Worm (Caenorhabditis elegans) whole organism, L2 larva: ENCODE data around the gene C11H1.7.
A peak's percentile ranks its signal among the peaks of the same experiment; 100 is the strongest.

Experiments
- C34F6.9 ChIP-seq: fragments of 150-350 bp; optimal IDR thresholded peaks from 2 replicates; lab custom pipeline; 2014; ENCODE audit warnings: missing biosample characterization, missing genetic modification characterization
- F13H6.1 ChIP-seq: sonication (generic microtip); optimal IDR thresholded peaks from 2 replicates; lab custom pipeline; 2016; ENCODE audit warnings: missing genetic modification characterization, missing compliant biosample characterization
- ZK546.5 ChIP-seq: sonication (generic microtip); optimal IDR thresholded peaks from 2 replicates; lab custom pipeline; 2017; ENCODE audit warnings: missing biosample characterization, missing genetic modification characterization
- ama-1 ChIP-seq: fragments of 150-350 bp; optimal IDR thresholded peaks from 2 replicates; lab custom pipeline; 2018; ENCODE audit warnings: inconsistent platforms
- ceh-16 ChIP-seq: fragments of 150-350 bp; optimal IDR thresholded peaks from 2 replicates; lab custom pipeline; 2014; ENCODE audit warnings: missing biosample characterization, missing genetic modification characterization
- ceh-82 ChIP-seq: fragments of 150-350 bp; optimal IDR thresholded peaks from 2 replicates; lab custom pipeline; 2014; ENCODE audit warnings: missing biosample characterization, missing genetic modification characterization
- crh-2 ChIP-seq: sonication (generic microtip); optimal IDR thresholded peaks from 2 replicates; lab custom pipeline; 2017; ENCODE audit warnings: missing biosample characterization, missing genetic modification characterization
- dmd-4 ChIP-seq: sonication (generic microtip); optimal IDR thresholded peaks from 2 replicates; lab custom pipeline; 2017; ENCODE audit warnings: missing biosample characterization, missing genetic modification characterization
- egl-27 ChIP-seq: sonication (generic microtip); optimal IDR thresholded peaks from 3 replicates; lab custom pipeline; 2017; ENCODE audit warnings: missing biosample characterization, missing genetic modification reagents, missing genetic modification characterization
- elt-1 ChIP-seq: fragments of 150-350 bp; optimal IDR thresholded peaks from 2 replicates; lab custom pipeline; 2014; ENCODE audit warnings: missing biosample characterization, missing genetic modification characterization
- gmeb-1 ChIP-seq: fragments of 150-350 bp; optimal IDR thresholded peaks from 2 replicates; lab custom pipeline; 2014; ENCODE audit warnings: missing biosample characterization, missing genetic modification characterization
- lin-11 ChIP-seq: fragments of 150-350 bp; sonication (generic microtip); optimal IDR thresholded peaks from 2 replicates; lab custom pipeline; 2014; ENCODE audit warnings: missing biosample characterization, missing genetic modification characterization, inconsistent platforms, mixed read lengths
- lin-39 ChIP-seq: fragments of 150-350 bp; optimal IDR thresholded peaks from 2 replicates; lab custom pipeline; 2014; ENCODE audit warnings: missing biosample characterization, missing genetic modification reagents, missing genetic modification characterization
- lsy-2 ChIP-seq, 2 experiments: fragments of 150-350 bp in 1 of 2; sonication (generic microtip) in 1 of 2; optimal IDR thresholded peaks; 2 replicates each; lab custom pipeline; 2014 to 2017; ENCODE audit warnings: missing biosample characterization in 2 of 2, missing genetic modification characterization in 2 of 2
- mab-5 ChIP-seq: fragments of 150-350 bp; optimal IDR thresholded peaks from 2 replicates; lab custom pipeline; 2014; ENCODE audit warnings: missing biosample characterization, missing genetic modification characterization
- nhr-10 ChIP-seq: sonication (generic microtip); optimal IDR thresholded peaks from 2 replicates; lab custom pipeline; 2017; ENCODE audit warnings: missing biosample characterization, missing genetic modification characterization
- nhr-11 ChIP-seq: fragments of 150-350 bp; optimal IDR thresholded peaks from 2 replicates; lab custom pipeline; 2014; ENCODE audit warnings: missing biosample characterization, missing genetic modification characterization
- nhr-129 ChIP-seq: fragments of 150-350 bp; optimal IDR thresholded peaks from 2 replicates; lab custom pipeline; 2014; ENCODE audit warnings: missing biosample characterization, missing genetic modification characterization
- nhr-21 ChIP-seq: fragments of 150-350 bp; optimal IDR thresholded peaks from 2 replicates; lab custom pipeline; 2014; ENCODE audit warnings: missing biosample characterization, missing genetic modification characterization
- nhr-23 ChIP-seq: fragments of 150-350 bp; optimal IDR thresholded peaks from 2 replicates; lab custom pipeline; 2014; ENCODE audit warnings: missing biosample characterization, missing genetic modification reagents, missing genetic modification characterization
- nhr-237 ChIP-seq: fragments of 150-350 bp; optimal IDR thresholded peaks from 2 replicates; lab custom pipeline; 2014; ENCODE audit warnings: missing biosample characterization, missing genetic modification characterization
- nhr-25 ChIP-seq: fragments of 150-350 bp; sonication (generic microtip); optimal IDR thresholded peaks from 3 replicates; lab custom pipeline; 2014; ENCODE audit warnings: missing biosample characterization, missing genetic modification characterization
- nhr-6 ChIP-seq: fragments of 150-350 bp; optimal IDR thresholded peaks from 2 replicates; lab custom pipeline; 2014; ENCODE audit warnings: missing biosample characterization, missing genetic modification characterization
- sem-4 ChIP-seq: fragments of 150-350 bp; optimal IDR thresholded peaks from 2 replicates; lab custom pipeline; 2014; ENCODE audit warnings: missing biosample characterization, missing genetic modification reagents, missing genetic modification characterization
- skn-1 ChIP-seq: sonication (generic microtip); optimal IDR thresholded peaks from 2 replicates; lab custom pipeline; 2017; ENCODE audit warnings: missing biosample characterization, missing genetic modification characterization
- sma-9 ChIP-seq, 2 experiments: fragments of 150-350 bp in 1 of 2; sonication (generic microtip) in 1 of 2; optimal IDR thresholded peaks; 2 replicates each; lab custom pipeline; 2014 to 2016; ENCODE audit warnings: missing genetic modification characterization in 2 of 2, mild to moderate bottlenecking in 1 of 2, missing biosample characterization in 1 of 2, missing compliant biosample characterization in 1 of 2, missing genetic modification reagents in 1 of 2, moderate library complexity in 1 of 2
- snpc-4 ChIP-seq: fragments of 150-350 bp; optimal IDR thresholded peaks from 2 replicates; lab custom pipeline; 2014; ENCODE audit warnings: missing biosample characterization, missing genetic modification characterization
- unc-39 ChIP-seq: fragments of 150-350 bp; optimal IDR thresholded peaks from 2 replicates; lab custom pipeline; 2014; ENCODE audit warnings: missing biosample characterization, missing genetic modification characterization
- unc-55 ChIP-seq: fragments of 150-350 bp; sonication (generic microtip); optimal IDR thresholded peaks from 3 replicates; lab custom pipeline; 2014; ENCODE audit warnings: missing biosample characterization, missing genetic modification reagents, missing genetic modification characterization
- unc-62 ChIP-seq: fragments of 150-350 bp; optimal IDR thresholded peaks from 2 replicates; lab custom pipeline; 2014; ENCODE audit warnings: missing biosample characterization, missing genetic modification reagents, missing genetic modification characterization
- ztf-1 ChIP-seq: fragments of 200-800 bp; sonication (Bioruptor generic); conservative IDR thresholded peaks from 2 replicates; pipeline ENCODE4 v1.3.6; 2022; ENCODE audit warnings: missing genetic modification characterization, missing compliant biosample characterization
- ztf-11 ChIP-seq: sonication (generic microtip); optimal IDR thresholded peaks from 2 replicates; lab custom pipeline; 2017; ENCODE audit warnings: missing biosample characterization, missing genetic modification characterization
- ztf-4 ChIP-seq: fragments of 150-350 bp; optimal IDR thresholded peaks from 2 replicates; lab custom pipeline; 2014; ENCODE audit warnings: missing biosample characterization, missing genetic modification characterization

The C11H1.7 gene

ce11 chrX:14327398-14327797 lies at the start of gene C11H1.7:
TSS of gene C11H1.7 (plus strand) at chrX:14327409.
- TF ChIP-seq snpc-4: no peak
- TF ChIP-seq C34F6.9 (tag; lab: Kevin White, UChicago): no peak
- peak; percentile 19 for TF ChIP-seq unc-55
- TF ChIP-seq dmd-4 (tag; lab: Kevin White, UChicago): no peak
- no peak for TF ChIP-seq egl-27 (tag; lab: Kevin White, UChicago)
- TF ChIP-seq nhr-6 (tag; lab: Kevin White, UChicago): no peak
- TF ChIP-seq skn-1 (tag; lab: Kevin White, UChicago): no peak
- no peak for TF ChIP-seq ceh-16 (tag; lab: Kevin White, UChicago)
- TF ChIP-seq gmeb-1 (tag; lab: Kevin White, UChicago): no peak

DNA sequence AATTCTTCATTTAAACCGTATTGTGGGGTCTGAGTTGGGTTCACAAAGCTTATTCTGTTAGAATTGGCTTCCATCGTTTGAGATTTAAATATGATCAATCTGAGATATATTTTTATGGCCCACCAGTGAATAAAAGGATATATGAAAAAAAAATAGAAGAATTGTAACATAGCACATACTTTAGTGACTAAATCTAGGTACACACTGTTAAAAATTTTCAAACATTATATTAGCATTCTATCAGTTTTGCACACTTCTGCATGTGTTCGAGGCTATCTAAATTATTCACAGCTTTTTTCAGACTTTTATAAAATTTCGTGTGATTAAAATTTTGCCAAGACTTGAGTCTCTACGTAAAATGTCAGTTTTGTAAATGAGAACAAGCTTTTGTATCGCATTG lies 45.7 kb upstream of the C11H1.7 start, which contains the start of gene E02H4.2:
Gene E02H4.2, minus strand, starts transcription at position 101 of the 400 bp plus-strand sequence.
- TF ChIP-seq ztf-1 (GFP tag; lab: Robert Waterston, UW): no peak

DNA sequence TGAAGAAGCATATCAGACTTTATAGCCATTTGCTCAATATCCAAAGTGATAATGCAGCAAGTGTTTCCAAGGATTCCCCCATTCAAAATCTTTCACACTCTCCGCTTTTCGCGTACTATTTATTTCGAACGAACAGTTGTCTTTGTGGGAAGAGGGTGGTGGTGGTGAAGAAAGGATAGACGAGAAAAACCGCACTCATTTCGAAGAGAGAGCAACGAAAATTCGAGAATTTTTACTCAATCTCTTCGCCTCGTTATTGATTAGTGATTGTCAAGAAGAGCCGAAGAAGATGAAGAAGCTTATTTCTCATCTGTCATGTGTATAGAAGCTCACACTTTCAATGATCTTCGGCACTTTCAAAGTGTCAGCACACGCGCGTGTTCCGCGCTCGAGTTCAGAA lies 39.3 kb upstream of the C11H1.7 start:
- TF ChIP-seq nhr-21 (tag; lab: Kevin White, UChicago) (no peak), nhr-237 (no peak), nhr-129 (tag; lab: Kevin White, UChicago) (peak; percentile 50), gmeb-1 (tag; lab: Kevin White, UChicago) (no peak), C34F6.9 (tag; lab: Kevin White, UChicago) (peak; percentile 30), ceh-82 (no peak), crh-2 (peak; percentile 22), mab-5 (no peak), nhr-10 (tag; lab: Kevin White, UChicago) (no peak), lsy-2 (tag; optimal IDR thresholded peaks at IDR 0.05; lab: Kevin White, UChicago) (peak in 1 of 2 experiments; percentile 51), F13H6.1 (tag; lab: Kevin White, UChicago) (peak; percentile 87), lin-39 (no peak), nhr-11 (tag; lab: Kevin White, UChicago) (no peak), unc-39 (tag; lab: Kevin White, UChicago) (no peak), snpc-4 (no peak), sma-9 (GFP tag; optimal IDR thresholded peaks at IDR 0.05; lab: Kevin White, UChicago) (peak; percentile 75), sma-9 (tag; optimal IDR thresholded peaks at IDR 0.05; lab: Kevin White, UChicago) (no peak), lin-11 (tag; lab: Kevin White, UChicago) (no peak), unc-62 (GFP tag; lab: Kevin White, UChicago) (no peak), elt-1 (tag; lab: Kevin White, UChicago) (no peak)

- TF ChIP-seq nhr-6 (tag; lab: Kevin White, UChicago) (no peak), nhr-25 (tag; lab: Kevin White, UChicago) (no peak), ceh-16 (tag; lab: Kevin White, UChicago) (no peak), nhr-23 (tag; lab: Kevin White, UChicago) (no peak), skn-1 (tag; lab: Kevin White, UChicago) (no peak), ztf-11 (no peak), ZK546.5 (no peak)
- TF ChIP-seq, all 48 proteins: peak for 0
These were observed 37.2 kb upstream of the C11H1.7 start for ce11 chrX:14289993-14290392.

ce11 chrX:14292632-14293031 lies 34.6 kb upstream of the C11H1.7 start:
- peak in 1 of 2 experiments; percentile 9 for TF ChIP-seq lsy-2 (tag; optimal IDR thresholded peaks at IDR 0.05; lab: Kevin White, UChicago)
- TF ChIP-seq elt-1 (tag; lab: Kevin White, UChicago): no peak
- TF ChIP-seq ztf-1 (GFP tag; lab: Robert Waterston, UW): no peak
- TF ChIP-seq nhr-129 (tag; lab: Kevin White, UChicago): peak; percentile 47
- peak; percentile 65 for TF ChIP-seq sma-9 (GFP tag; optimal IDR thresholded peaks at IDR 0.05; lab: Kevin White, UChicago)
- no peak for TF ChIP-seq sma-9 (tag; optimal IDR thresholded peaks at IDR 0.05; lab: Kevin White, UChicago)
- peak; percentile 77 for TF ChIP-seq F13H6.1 (tag; lab: Kevin White, UChicago)
- peak; percentile 15 for TF ChIP-seq sem-4
- TF ChIP-seq ztf-4 (tag; lab: Kevin White, UChicago): peak; percentile 18

DNA sequence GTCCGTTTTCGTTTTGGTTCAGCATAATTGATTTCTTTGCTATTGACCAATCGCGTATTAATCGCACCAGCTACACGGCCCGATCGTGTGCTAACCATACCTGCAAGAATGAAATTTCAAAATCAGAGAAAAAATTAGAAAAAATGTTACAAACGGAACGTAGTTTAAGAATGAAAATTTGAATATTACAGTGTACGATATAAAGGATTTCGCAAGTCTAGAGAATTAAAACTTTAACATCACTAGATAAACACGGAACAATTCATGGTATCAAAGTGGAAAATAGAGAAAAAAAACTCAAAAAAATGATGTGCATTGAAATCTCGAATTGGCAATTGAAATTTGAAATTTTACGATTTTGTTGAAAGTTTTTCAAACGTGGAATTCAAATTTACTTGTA lies 30.6 kb upstream of the C11H1.7 start, which contains the start of gene madd-3:
Gene madd-3, minus strand, starts transcription at position 101 of the 400 bp plus-strand sequence.
- TF ChIP-seq lin-11 (tag; lab: Kevin White, UChicago): no peak
- TF ChIP-seq ama-1 (lab: Kevin White, UChicago): no peak
- TF ChIP-seq snpc-4: no peak
- TF ChIP-seq dmd-4 (tag; lab: Kevin White, UChicago): no peak
- TF ChIP-seq, all 48 proteins: peak for 0
